Fruit fly (Drosophila melanogaster) whole organism, embryonic: ENCODE measurements around the gene Mtr3.
A peak's percentile ranks its signal among the peaks of the same experiment; 100 is the strongest.

Experiments used
- Atf-2 ChIP-seq: fragments of 200-800 bp; sonication (Bioruptor generic); optimal IDR thresholded peaks from 2 replicates; lab custom pipeline; 2016; ENCODE audit warnings: missing biosample characterization, missing genetic modification characterization
- Atf6 ChIP-seq: fragments of 200-800 bp; sonication (Bioruptor generic); IDR thresholded peaks from 2 replicates; pipeline ENCODE4 v1.3.6; 2022; ENCODE audit warnings: missing biosample characterization, missing genetic modification characterization
- Blimp-1 ChIP-seq: fragments of 200-800 bp; sonication (Bioruptor generic); optimal IDR thresholded peaks from 3 replicates; lab custom pipeline; 2018; ENCODE audit warnings: missing biosample characterization, missing genetic modification characterization, mild to moderate bottlenecking, moderate library complexity, missing genetic modification reagents
- CG10979 ChIP-seq: fragments of 200-800 bp; sonication (Bioruptor generic); optimal IDR thresholded peaks from 2 replicates; lab custom pipeline; 2018; ENCODE audit warnings: missing biosample characterization, mild to moderate bottlenecking, missing genetic modification characterization, moderate library complexity
- CG13123 ChIP-seq: fragments of 200-800 bp; sonication (Bioruptor generic); optimal IDR thresholded peaks from 2 replicates; lab custom pipeline; 2016; ENCODE audit warnings: missing biosample characterization, missing genetic modification characterization
- CG13287 ChIP-seq: fragments of 200-800 bp; sonication (Bioruptor generic); IDR thresholded peaks from 2 replicates; pipeline ENCODE4 v1.3.6; 2022; ENCODE audit warnings: missing biosample characterization, missing genetic modification characterization; ENCODE audit not compliant: partially characterized antibody
- CG13894 ChIP-seq: fragments of 200-800 bp; sonication (Bioruptor generic); optimal IDR thresholded peaks from 3 replicates; lab custom pipeline; 2018; ENCODE audit warnings: missing biosample characterization, mild to moderate bottlenecking, missing genetic modification characterization, moderate library complexity
- CG17361 ChIP-seq: fragments of 200-800 bp; sonication (Bioruptor generic); IDR thresholded peaks from 3 replicates; pipeline ENCODE4 v1.3.6; 2022; ENCODE audit warnings: missing biosample characterization, missing genetic modification characterization
- CG17829 ChIP-seq: fragments of 200-800 bp; optimal IDR thresholded peaks from 2 replicates; lab custom pipeline; 2019; ENCODE audit warnings: missing biosample characterization, mild to moderate bottlenecking, missing genetic modification characterization, moderate library complexity
- CG2129 ChIP-seq: fragments of 200-800 bp; sonication (Bioruptor generic); IDR thresholded peaks from 2 replicates; pipeline ENCODE4 v1.3.6; 2022; ENCODE audit warnings: missing biosample characterization, missing genetic modification characterization; ENCODE audit not compliant: partially characterized antibody
- CG2199 ChIP-seq: fragments of 200-800 bp; sonication (Bioruptor generic); IDR thresholded peaks from 3 replicates; pipeline ENCODE4 v1.3.6; 2022; ENCODE audit warnings: missing biosample characterization, missing genetic modification characterization
- CG2678 ChIP-seq: fragments of 200-800 bp; sonication (Bioruptor generic); optimal IDR thresholded peaks from 3 replicates; lab custom pipeline; 2019; ENCODE audit warnings: missing biosample characterization, mild to moderate bottlenecking, missing genetic modification characterization, moderate library complexity
- CG3163 ChIP-seq: fragments of 200-800 bp; sonication (Bioruptor generic); optimal IDR thresholded peaks from 3 replicates; lab custom pipeline; 2016; ENCODE audit warnings: missing biosample characterization, missing genetic modification characterization
- CG32767 ChIP-seq: fragments of 200-800 bp; sonication (Bioruptor generic); IDR thresholded peaks from 2 replicates; pipeline ENCODE4 v1.3.6; 2022; ENCODE audit warnings: missing biosample characterization, missing genetic modification characterization
- CG33213 ChIP-seq: fragments of 200-800 bp; sonication (Bioruptor generic); optimal IDR thresholded peaks from 3 replicates; lab custom pipeline; 2016; ENCODE audit warnings: missing biosample characterization, missing genetic modification characterization
- CG4854 ChIP-seq: fragments of 200-800 bp; sonication (Bioruptor generic); optimal IDR thresholded peaks from 2 replicates; lab custom pipeline; 2016; ENCODE audit warnings: missing biosample characterization, missing genetic modification characterization, inconsistent platforms
- CG8359 ChIP-seq: fragments of 200-800 bp; sonication (Bioruptor generic); optimal IDR thresholded peaks from 2 replicates; lab custom pipeline; 2017; ENCODE audit warnings: missing biosample characterization, mild to moderate bottlenecking, missing genetic modification characterization, borderline replicate concordance
- CG8924 ChIP-seq: fragments of 200-800 bp; optimal IDR thresholded peaks from 3 replicates; lab custom pipeline; 2019; ENCODE audit warnings: missing biosample characterization, mild to moderate bottlenecking, missing genetic modification characterization, moderate library complexity
- CG9932 ChIP-seq: fragments of 200-800 bp; sonication (Bioruptor generic); IDR thresholded peaks from 2 replicates; pipeline ENCODE4 v1.3.6; 2022; ENCODE audit warnings: missing biosample characterization, missing genetic modification characterization
- CTCF ChIP-seq: fragments of 200-800 bp; sonication (Bioruptor generic); optimal IDR thresholded peaks from 2 replicates; lab custom pipeline; 2017; ENCODE audit warnings: missing biosample characterization, mild to moderate bottlenecking, missing genetic modification characterization, moderate library complexity
- Dad ChIP-seq: fragments of 200-800 bp; sonication (Bioruptor generic); optimal IDR thresholded peaks from 3 replicates; lab custom pipeline; 2016; ENCODE audit warnings: missing biosample characterization, missing genetic modification characterization
- Dp ChIP-seq: fragments of 200-800 bp; sonication (Bioruptor generic); optimal IDR thresholded peaks from 2 replicates; lab custom pipeline; 2018; ENCODE audit warnings: missing biosample characterization, mild to moderate bottlenecking, missing genetic modification characterization, moderate library complexity
- Fer2 ChIP-seq: fragments of 200-800 bp; sonication (Bioruptor generic); optimal IDR thresholded peaks from 2 replicates; lab custom pipeline; 2018; ENCODE audit warnings: missing biosample characterization, mild to moderate bottlenecking, missing genetic modification characterization, moderate library complexity
- GATAe ChIP-seq: fragments of 200-800 bp; sonication (Bioruptor generic); conservative IDR thresholded peaks from 2 replicates; pipeline ENCODE4 v1.3.6; 2022; ENCODE audit warnings: missing biosample characterization, missing genetic modification characterization
- HLHmδ ChIP-seq: fragments of 200-800 bp; sonication (Bioruptor generic); optimal IDR thresholded peaks from 2 replicates; lab custom pipeline; 2018; ENCODE audit warnings: missing biosample characterization, mild to moderate bottlenecking, missing genetic modification characterization, moderate library complexity
- Lpt ChIP-seq: fragments of >200 bp; optimal IDR thresholded peaks from 2 replicates; lab custom pipeline; 2018; ENCODE audit warnings: missing biosample characterization, missing genetic modification characterization
- Med ChIP-seq: fragments of 200-800 bp; sonication (Bioruptor generic); peaks from one replicate; lab custom pipeline; 2016; ENCODE audit warnings: missing biosample characterization, missing genetic modification characterization, mild to moderate bottlenecking, inconsistent platforms, moderate library complexity
- Meics ChIP-seq: fragments of 200-800 bp; sonication (Bioruptor generic); optimal IDR thresholded peaks from 2 replicates; lab custom pipeline; 2017; ENCODE audit warnings: missing biosample characterization, mild to moderate bottlenecking, missing genetic modification characterization
- Neu2 ChIP-seq: fragments of 200-800 bp; sonication (Bioruptor generic); optimal IDR thresholded peaks from 3 replicates; lab custom pipeline; 2016; ENCODE audit warnings: missing biosample characterization, missing genetic modification characterization, borderline replicate concordance
- Rfx ChIP-seq: fragments of 200-800 bp; sonication (Bioruptor generic); IDR thresholded peaks from 2 replicates; pipeline ENCODE4 v1.3.6; 2022; ENCODE audit warnings: missing biosample characterization, missing genetic modification characterization
- Scr ChIP-seq: fragments of 200-800 bp; sonication (Bioruptor generic); IDR thresholded peaks from 2 replicates; pipeline ENCODE4 v1.3.6; 2022; ENCODE audit warnings: missing biosample characterization, missing genetic modification characterization; ENCODE audit not compliant: partially characterized antibody
- Spps ChIP-seq: fragments of 200-800 bp; sonication (Bioruptor generic); optimal IDR thresholded peaks from 2 replicates; lab custom pipeline; 2018; ENCODE audit warnings: missing biosample characterization, mild to moderate bottlenecking, missing genetic modification characterization
- Xrp1 ChIP-seq: fragments of 200-800 bp; sonication (Bioruptor generic); IDR thresholded peaks from 2 replicates; pipeline ENCODE4 v1.3.6; 2022; ENCODE audit warnings: missing biosample characterization, missing genetic modification characterization
- ase ChIP-seq: fragments of 200-800 bp; sonication (Bioruptor generic); IDR thresholded peaks from 3 replicates; pipeline ENCODE4 v1.3.6; 2022; ENCODE audit warnings: missing biosample characterization, missing genetic modification characterization
- bowl ChIP-seq: fragments of 200-800 bp; sonication (Bioruptor generic); IDR thresholded peaks from 2 replicates; pipeline ENCODE4 v1.3.6; 2022; ENCODE audit warnings: missing biosample characterization, missing genetic modification characterization
- chif ChIP-seq, 2 experiments: fragments of 200-800 bp; sonication (Bioruptor generic); optimal IDR thresholded peaks; 3 replicates each; lab custom pipeline; 2016; ENCODE audit warnings: missing biosample characterization in 2 of 2, missing genetic modification characterization in 2 of 2
- crp ChIP-seq, 2 experiments: fragments of 200-800 bp; sonication (Bioruptor generic); optimal IDR thresholded peaks; 2 replicates in 1 of 2; 3 replicates in 1 of 2; lab custom pipeline; 2017; ENCODE audit warnings: missing biosample characterization in 2 of 2, missing genetic modification characterization in 2 of 2, mild to moderate bottlenecking in 1 of 2, moderate library complexity in 1 of 2
- dpn ChIP-seq, 2 experiments: fragments of 200-800 bp; sonication (Bioruptor generic); optimal IDR thresholded peaks; 3 replicates each; lab custom pipeline; 2016; ENCODE audit warnings: missing biosample characterization in 2 of 2, missing genetic modification characterization in 2 of 2
- dysf ChIP-seq: fragments of 200-800 bp; sonication (Bioruptor generic); IDR thresholded peaks from 3 replicates; pipeline ENCODE4 v1.3.6; 2022; ENCODE audit warnings: missing biosample characterization, missing genetic modification characterization
- fd102C ChIP-seq: fragments of 200-800 bp; sonication (Bioruptor generic); optimal IDR thresholded peaks from 2 replicates; lab custom pipeline; 2018; ENCODE audit warnings: missing biosample characterization, mild to moderate bottlenecking, missing genetic modification characterization, moderate library complexity
- gcm2 ChIP-seq: fragments of 200-800 bp; sonication (Bioruptor generic); optimal IDR thresholded peaks from 2 replicates; lab custom pipeline; 2016; ENCODE audit warnings: missing biosample characterization, missing genetic modification characterization
- grn ChIP-seq: fragments of 200-800 bp; sonication (Bioruptor generic); optimal IDR thresholded peaks from 3 replicates; lab custom pipeline; 2017; ENCODE audit warnings: missing biosample characterization, missing genetic modification characterization
- jumu ChIP-seq: fragments of 200-800 bp; sonication (Bioruptor generic); optimal IDR thresholded peaks from 3 replicates; lab custom pipeline; 2016; ENCODE audit warnings: missing biosample characterization, missing genetic modification characterization
- mld ChIP-seq: fragments of 200-800 bp; sonication (Bioruptor generic); IDR thresholded peaks from 3 replicates; pipeline ENCODE4 v1.3.6; 2022; ENCODE audit warnings: missing biosample characterization, missing genetic modification characterization; ENCODE audit not compliant: partially characterized antibody
- nerfin-1 ChIP-seq: fragments of 200-800 bp; sonication (Bioruptor generic); optimal IDR thresholded peaks from 3 replicates; lab custom pipeline; 2019; ENCODE audit warnings: missing biosample characterization, mild to moderate bottlenecking, missing genetic modification characterization, moderate library complexity
- nom ChIP-seq: fragments of 200-800 bp; sonication (Bioruptor generic); optimal IDR thresholded peaks from 2 replicates; lab custom pipeline; 2017; ENCODE audit warnings: missing biosample characterization, missing genetic modification characterization, mild to moderate bottlenecking, moderate library complexity, missing genetic modification reagents
- peb ChIP-seq: fragments of 200-800 bp; sonication (Bioruptor generic); IDR thresholded peaks from 2 replicates; pipeline ENCODE4 v1.3.6; 2022; ENCODE audit warnings: missing biosample characterization, missing genetic modification characterization
- phol ChIP-seq: fragments of 200-800 bp; sonication (Bioruptor generic); optimal IDR thresholded peaks from 3 replicates; lab custom pipeline; 2018; ENCODE audit warnings: missing biosample characterization, mild to moderate bottlenecking, missing genetic modification characterization, moderate library complexity
- scrt ChIP-seq: fragments of 200-800 bp; sonication (Bioruptor generic); optimal IDR thresholded peaks from 2 replicates; lab custom pipeline; 2018; ENCODE audit warnings: missing biosample characterization, mild to moderate bottlenecking, missing genetic modification characterization, moderate library complexity
- z ChIP-seq: fragments of 200-800 bp; sonication (Bioruptor generic); IDR thresholded peaks from 3 replicates; pipeline ENCODE4 v1.3.6; 2022; ENCODE audit warnings: missing biosample characterization, missing genetic modification characterization

Mtr3 gene

DNA sequence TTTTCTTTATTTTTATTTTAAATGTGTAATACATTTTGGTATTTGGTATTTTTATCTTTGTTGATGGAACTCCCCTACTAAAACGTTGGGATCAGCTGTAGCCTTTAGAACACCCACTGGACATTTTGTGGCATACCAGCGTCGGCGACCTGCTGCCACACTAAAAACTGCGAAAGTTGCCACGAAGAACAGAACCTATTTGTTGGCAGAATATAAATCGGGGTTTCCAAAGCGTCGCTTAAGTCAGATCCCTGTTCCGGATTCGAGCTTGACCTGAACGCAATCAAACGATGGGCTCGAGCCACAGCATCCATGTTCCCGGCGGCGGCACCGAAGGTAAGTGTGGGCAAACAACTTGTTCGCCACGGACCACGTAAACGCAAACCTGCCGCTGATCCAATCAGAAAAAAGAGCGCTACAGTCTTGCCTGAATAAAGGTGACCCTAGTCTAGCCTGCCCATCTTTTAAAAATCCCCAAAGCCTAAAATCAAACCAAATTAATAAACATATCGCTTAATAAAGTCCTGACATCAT lies 11.3 kb upstream of the Mtr3 start, which contains the start of gene Grasp65 (continued):
- TF ChIP-seq Neu2 (GFP tag; lab: Kevin White, UChicago) (no peak), chif (GFP tag; optimal IDR thresholded peaks at IDR 0.05; lab: Kevin White, UChicago) (no peak), nom (GFP tag; lab: Kevin White, UChicago) (peak; percentile 45), CG13894 (no peak), Atf-2 (GFP tag; lab: Kevin White, UChicago) (no peak), CG2678 (peak; percentile 21), CG9932 (GFP tag; lab: Robert Waterston, UW) (0 out of 2 replicates have a peak, but pooled peaks have one; percentile 11), CG3163 (GFP tag; lab: Kevin White, UChicago) (no peak), ase (GFP tag; lab: Robert Waterston, UW) (no peak), phol (peak; percentile 29), Spps (tag; lab: Kevin White, UChicago) (no peak), CG4854 (no peak), Rfx (GFP tag; lab: Robert Waterston, UW) (peak; percentile 7; the same call in 1 of the 2 replicates), CG8924 (tag; lab: Kevin White, UChicago) (peak; percentile 15), CTCF (GFP tag; lab: Kevin White, UChicago) (no peak), dysf (GFP tag; lab: Robert Waterston, UW) (0 out of 3 replicates have a peak, but pooled peaks have one; percentile 17), CG13287 (GFP tag; lab: Robert Waterston, UW) (peak; percentile 51; the same call in 1 of the 2 replicates), Fer2 (tag; lab: Kevin White, UChicago) (no peak), CG10979 (no peak), gcm2 (GFP tag; lab: Kevin White, UChicago) (no peak), CG32767 (GFP tag; lab: Robert Waterston, UW) (no peak), Scr (GFP tag; lab: Robert Waterston, UW) (no peak), CG2199 (GFP tag; lab: Robert Waterston, UW) (no peak), CG8359 (GFP tag; lab: Kevin White, UChicago) (no peak), fd102C (GFP tag; lab: Kevin White, UChicago) (no peak), CG17829 (peak; percentile 30), Blimp-1 (GFP tag; lab: Kevin White, UChicago) (no peak), Atf6 (GFP tag; lab: Robert Waterston, UW) (peak; percentile 23; the same call in 1 of the 2 replicates), jumu (no peak), bowl (GFP tag; lab: Robert Waterston, UW) (no peak), scrt (no peak), CG2129 (GFP tag; lab: Robert Waterston, UW) (no peak), Med (GFP tag; lab: Kevin White, UChicago) (peak; percentile 61), Xrp1 (GFP tag; lab: Robert Waterston, UW) (peak; percentile 17; the same call in 1 of the 2 replicates), CG17361 (peak; percentile 42; the same call in 1 of the 3 replicates), Dad (GFP tag; lab: Kevin White, UChicago) (no peak), HLHmδ (GFP tag; lab: Kevin White, UChicago) (no peak), CG13123 (no peak), grn (no peak), GATAe (GFP tag; lab: Robert Waterston, UW) (no peak), dpn (GFP tag; optimal IDR thresholded peaks at IDR 0.05; lab: Kevin White, UChicago) (no peak), mld (GFP tag; lab: Robert Waterston, UW) (no peak), crp (GFP tag; optimal IDR thresholded peaks at IDR 0.05; lab: Kevin White, UChicago) (peak; percentile 15 to 91), CG33213 (GFP tag; lab: Kevin White, UChicago) (no peak), peb (no peak), Meics (GFP tag; lab: Kevin White, UChicago) (peak; percentile 14), z (GFP tag; lab: Robert Waterston, UW) (no peak), Lpt (no peak), nerfin-1 (peak; percentile 14), Dp (GFP tag; lab: Kevin White, UChicago) (peak; percentile 3)
